Fruit fly (Drosophila melanogaster): ENCODE results near the gene CG6026.

dm6 chr3R:19059285-19059684 is 25.9 kb downstream of the CG6026 start:
- TF ChIP-seq Sin3A (optimal IDR thresholded peaks at IDR 0.05) (no peak), psq (optimal IDR thresholded peaks at IDR 0.05) (no peak), h (optimal IDR thresholded peaks at IDR 0.05) (no peak)
